Worm (Caenorhabditis elegans) whole organism, L1 larva: Measurements from ENCODE around the gene C50F7.6.

Experiments used
- C04F5.9 ChIP-seq: sonication (generic microtip); optimal IDR thresholded peaks from 2 replicates; lab custom pipeline; 2016; ENCODE audit warnings: missing genetic modification characterization, missing compliant biosample characterization
- C34B4.2 ChIP-seq: sonication (generic microtip); optimal IDR thresholded peaks from 2 replicates; lab custom pipeline; 2017; ENCODE audit warnings: mild to moderate bottlenecking, missing genetic modification characterization, missing compliant biosample characterization
- F16B12.6 ChIP-seq: fragments of 150-350 bp; optimal IDR thresholded peaks from 2 replicates; lab custom pipeline; 2014; ENCODE audit warnings: missing biosample characterization, missing genetic modification characterization
- aha-1 ChIP-seq: fragments of 150-350 bp; optimal IDR thresholded peaks from 2 replicates; lab custom pipeline; 2014; ENCODE audit warnings: missing biosample characterization, missing genetic modification characterization
- alr-1 ChIP-seq: fragments of 200-800 bp; sonication (Bioruptor generic); optimal IDR thresholded peaks from 2 replicates; lab custom pipeline; 2018; ENCODE audit warnings: borderline replicate concordance, mild to moderate bottlenecking, missing genetic modification characterization, missing compliant biosample characterization
- blmp-1 ChIP-seq: fragments of 150-350 bp; optimal IDR thresholded peaks from 2 replicates; lab custom pipeline; 2014; ENCODE audit warnings: missing biosample characterization, missing genetic modification characterization
- ceh-8 ChIP-seq: fragments of 200-800 bp; sonication (Bioruptor generic); optimal IDR thresholded peaks from 2 replicates; lab custom pipeline; 2018; ENCODE audit warnings: mild to moderate bottlenecking, missing genetic modification characterization, moderate library complexity, missing compliant biosample characterization
- ces-1 ChIP-seq: fragments of 150-350 bp; optimal IDR thresholded peaks from 2 replicates; lab custom pipeline; 2014; ENCODE audit warnings: missing biosample characterization, missing genetic modification reagents, missing genetic modification characterization
- dsc-1 ChIP-seq: sonication (generic microtip); optimal IDR thresholded peaks from 2 replicates; lab custom pipeline; 2016; ENCODE audit warnings: mild to moderate bottlenecking, missing genetic modification characterization, missing compliant biosample characterization
- efl-1 ChIP-seq, 4 experiments: fragments of 150-350 bp; optimal IDR thresholded peaks in 3 of 4; peaks in 1 of 4; 1 replicate in 1 of 4; 2 replicates in 3 of 4; lab custom pipeline; 2014; ENCODE audit warnings: missing biosample characterization in 2 of 4, missing genetic modification characterization in 2 of 4, missing genetic modification reagents in 2 of 4
- efl-3 ChIP-seq: fragments of 200-800 bp; sonication (Bioruptor generic); optimal IDR thresholded peaks from 2 replicates; lab custom pipeline; 2018; ENCODE audit warnings: mild to moderate bottlenecking, missing genetic modification characterization, missing compliant biosample characterization
- egl-13 ChIP-seq: sonication (generic microtip); optimal IDR thresholded peaks from 2 replicates; lab custom pipeline; 2016; ENCODE audit warnings: missing genotype, missing genetic modification reagents, missing genetic modification characterization, missing compliant biosample characterization
- egl-27 ChIP-seq, 2 experiments: fragments of 150-350 bp in 1 of 2; sonication (generic microtip); optimal IDR thresholded peaks; 3 replicates each; lab custom pipeline; 2017 to 2018; ENCODE audit warnings: missing biosample characterization in 2 of 2, missing genetic modification characterization in 2 of 2, missing genetic modification reagents in 2 of 2
- elt-3 ChIP-seq, 6 experiments: fragments of 150-350 bp in 1 of 6; sonication (generic microtip); optimal IDR thresholded peaks; 2 replicates each; lab custom pipeline; 2017 to 2018; ENCODE audit warnings: missing biosample characterization in 6 of 6, missing genetic modification characterization in 6 of 6, inconsistent platforms in 1 of 6
- ets-5 ChIP-seq: fragments of 200-800 bp; sonication (Bioruptor generic); IDR thresholded peaks from 2 replicates; pipeline ENCODE4 v1.3.6; 2022; ENCODE audit warnings: missing genetic modification characterization, missing compliant biosample characterization
- fkh-8 ChIP-seq: sonication (generic microtip); optimal IDR thresholded peaks from 2 replicates; lab custom pipeline; 2016; ENCODE audit warnings: mild to moderate bottlenecking, missing genetic modification characterization, missing compliant biosample characterization
- grh-1 ChIP-seq: fragments of 200-800 bp; sonication (Bioruptor generic); IDR thresholded peaks from 2 replicates; pipeline ENCODE4 v1.3.6; 2022; ENCODE audit warnings: missing genetic modification reagents, missing genetic modification characterization, missing compliant biosample characterization
- hlh-4 ChIP-seq: sonication (generic microtip); optimal IDR thresholded peaks from 2 replicates; lab custom pipeline; 2016; ENCODE audit warnings: mild to moderate bottlenecking, missing genetic modification characterization, missing compliant biosample characterization
- hpl-2 ChIP-seq: fragments of 150-350 bp; optimal IDR thresholded peaks from 2 replicates; lab custom pipeline; 2014; ENCODE audit warnings: missing biosample characterization, missing genetic modification reagents, missing genetic modification characterization
- irx-1 ChIP-seq: sonication (generic microtip); optimal IDR thresholded peaks from 2 replicates; lab custom pipeline; 2016; ENCODE audit warnings: missing genetic modification characterization, missing compliant biosample characterization
- isw-1 ChIP-seq: fragments of 200-800 bp; sonication (Bioruptor generic); IDR thresholded peaks from 2 replicates; pipeline ENCODE4 v1.3.6; 2022; ENCODE audit warnings: missing genetic modification characterization, missing compliant biosample characterization
- jun-1 ChIP-seq: fragments of 150-350 bp; optimal IDR thresholded peaks from 2 replicates; lab custom pipeline; 2014; ENCODE audit warnings: missing biosample characterization, missing genetic modification reagents, missing genetic modification characterization
- lin-14 ChIP-seq: fragments of 200-800 bp; sonication (Bioruptor generic); optimal IDR thresholded peaks from 2 replicates; lab custom pipeline; 2018; ENCODE audit warnings: mild to moderate bottlenecking, missing genetic modification characterization, moderate library complexity, missing compliant biosample characterization
- lin-15B ChIP-seq: fragments of 150-350 bp; sonication (generic microtip); optimal IDR thresholded peaks from 3 replicates; lab custom pipeline; 2014; ENCODE audit warnings: missing biosample characterization, missing genetic modification characterization
- lir-3 ChIP-seq: sonication (generic microtip); optimal IDR thresholded peaks from 2 replicates; lab custom pipeline; 2016; ENCODE audit warnings: mild to moderate bottlenecking, missing genetic modification characterization, moderate library complexity, missing compliant biosample characterization; ENCODE audit not compliant: poor library complexity
- lsy-2 ChIP-seq, 2 experiments: fragments of 150-350 bp; optimal IDR thresholded peaks; 2 replicates each; lab custom pipeline; 2014; ENCODE audit warnings: missing biosample characterization in 2 of 2, missing genetic modification characterization in 2 of 2
- mdl-1 ChIP-seq, 2 experiments: fragments of 150-350 bp; optimal IDR thresholded peaks; 2 replicates each; lab custom pipeline; 2014 to 2017; ENCODE audit warnings: missing biosample characterization in 2 of 2, missing genetic modification characterization in 2 of 2, inconsistent platforms in 1 of 2
- nhr-11 ChIP-seq: fragments of 150-350 bp; optimal IDR thresholded peaks from 2 replicates; lab custom pipeline; 2014; ENCODE audit warnings: missing biosample characterization, missing genetic modification characterization
- nhr-12 ChIP-seq: sonication (generic microtip); optimal IDR thresholded peaks from 2 replicates; lab custom pipeline; 2017; ENCODE audit warnings: missing biosample characterization, missing genetic modification characterization
- nhr-20 ChIP-seq: sonication (generic microtip); optimal IDR thresholded peaks from 2 replicates; lab custom pipeline; 2016; ENCODE audit warnings: mild to moderate bottlenecking, missing genetic modification characterization, missing compliant biosample characterization
- nhr-237 ChIP-seq: fragments of 150-350 bp; optimal IDR thresholded peaks from 2 replicates; lab custom pipeline; 2014; ENCODE audit warnings: missing biosample characterization, missing genetic modification characterization
- nhr-28 ChIP-seq: fragments of 150-350 bp; optimal IDR thresholded peaks from 2 replicates; lab custom pipeline; 2014; ENCODE audit warnings: missing biosample characterization, missing genetic modification characterization
- nhr-47 ChIP-seq: sonication (generic microtip); optimal IDR thresholded peaks from 2 replicates; lab custom pipeline; 2016; ENCODE audit warnings: mild to moderate bottlenecking, missing genetic modification characterization, moderate library complexity, missing compliant biosample characterization
- nhr-85 ChIP-seq: sonication (generic microtip); peaks from one replicate; lab custom pipeline; 2016; ENCODE audit warnings: missing genetic modification characterization, inconsistent platforms, missing compliant biosample characterization
- nhr-90 ChIP-seq: sonication (generic microtip); optimal IDR thresholded peaks from 2 replicates; lab custom pipeline; 2016; ENCODE audit warnings: mild to moderate bottlenecking, missing genetic modification characterization, missing compliant biosample characterization; ENCODE audit not compliant: poor library complexity
- pax-3 ChIP-seq: fragments of 200-800 bp; sonication (Bioruptor generic); optimal IDR thresholded peaks from 2 replicates; lab custom pipeline; 2018; ENCODE audit warnings: mild to moderate bottlenecking, missing genetic modification characterization, moderate library complexity, missing compliant biosample characterization
- sptf-1 ChIP-seq: fragments of 150-350 bp; optimal IDR thresholded peaks from 2 replicates; lab custom pipeline; 2014; ENCODE audit warnings: missing biosample characterization, missing genetic modification characterization
- swsn-7 ChIP-seq: sonication (generic microtip); optimal IDR thresholded peaks from 2 replicates; lab custom pipeline; 2016; ENCODE audit warnings: missing genetic modification characterization, missing compliant biosample characterization
- tbx-2 ChIP-seq: sonication (generic microtip); optimal IDR thresholded peaks from 2 replicates; lab custom pipeline; 2016; ENCODE audit warnings: missing genetic modification characterization, missing compliant biosample characterization
- unc-130 ChIP-seq: fragments of 150-350 bp; optimal IDR thresholded peaks from 2 replicates; lab custom pipeline; 2017; ENCODE audit warnings: missing biosample characterization, missing genetic modification characterization, inconsistent platforms
- unc-30 ChIP-seq: sonication (generic microtip); optimal IDR thresholded peaks from 2 replicates; lab custom pipeline; 2017; ENCODE audit warnings: missing biosample characterization, missing genetic modification characterization
- unc-62 ChIP-seq: fragments of 150-350 bp; optimal IDR thresholded peaks from 2 replicates; lab custom pipeline; 2014; ENCODE audit warnings: missing biosample characterization, missing genetic modification reagents, missing genetic modification characterization
- vab-15 ChIP-seq: sonication (generic microtip); optimal IDR thresholded peaks from 2 replicates; lab custom pipeline; 2017; ENCODE audit warnings: missing genotype, mild to moderate bottlenecking, missing genetic modification characterization, missing compliant biosample characterization
- xbp-1 ChIP-seq: sonication (generic microtip); optimal IDR thresholded peaks from 2 replicates; lab custom pipeline; 2016; ENCODE audit warnings: missing genetic modification characterization, missing compliant biosample characterization
- ztf-11 ChIP-seq, 2 experiments: sonication (generic microtip); optimal IDR thresholded peaks; 2 replicates each; lab custom pipeline; 2016 to 2017; ENCODE audit warnings: missing genetic modification characterization in 2 of 2, missing biosample characterization in 1 of 2, missing compliant biosample characterization in 1 of 2

Gene C50F7.6

ce11 chrIV:7709701-7710100 is 13.3 kb downstream of the C50F7.6 start, which contains the start of the genes mrpl-1, emc-6 and mrps-24 (continued):
- no peak for TF ChIP-seq unc-30 (tag; lab: Kevin White, UChicago)
- peak; percentile 74 for TF ChIP-seq lin-15B (tag; lab: Kevin White, UChicago)
- TF ChIP-seq nhr-85 = no peak
- TF ChIP-seq alr-1 (tag; lab: Kevin White, UChicago) = no peak
- TF ChIP-seq ces-1 (GFP tag; lab: Kevin White, UChicago) = no peak
- peak; percentile 56 for TF ChIP-seq nhr-90 (tag; lab: Kevin White, UChicago)
- no peak for TF ChIP-seq nhr-28 (tag; lab: Kevin White, UChicago)
- no peak for TF ChIP-seq nhr-237
- TF ChIP-seq nhr-47 (tag; lab: Kevin White, UChicago) = no peak
- TF ChIP-seq tbx-2 (tag; lab: Kevin White, UChicago) = peak; percentile 56
- TF ChIP-seq fkh-8 = peak; percentile 18
- peak; percentile 71 for TF ChIP-seq lin-14
- no peak for TF ChIP-seq sptf-1 (tag; lab: Kevin White, UChicago)
- peak; percentile 59 for TF ChIP-seq nhr-20 (tag; lab: Kevin White, UChicago)
- TF ChIP-seq hlh-4 (tag; lab: Kevin White, UChicago) = no peak
- peak; percentile 44 for TF ChIP-seq unc-130 (tag; lab: Kevin White, UChicago)
- TF ChIP-seq nhr-11 (tag; lab: Kevin White, UChicago) = no peak
- no peak for TF ChIP-seq nhr-12
- TF ChIP-seq ets-5 = no peak
- no peak for TF ChIP-seq aha-1 (tag; lab: Kevin White, UChicago)
- TF ChIP-seq efl-1 (optimal IDR thresholded peaks at IDR 0.05; lab: Kevin White, UChicago) = peak; percentile 58 to 67
- TF ChIP-seq efl-1 (GFP tag; optimal IDR thresholded peaks at IDR 0.05 in 1 of 2; lab: Kevin White, UChicago) = peak; percentile 69 to 94
- TF ChIP-seq F16B12.6 = peak; percentile 84
- no peak for TF ChIP-seq egl-27 (tag; optimal IDR thresholded peaks at IDR 0.05; lab: Kevin White, UChicago)
- TF ChIP-seq lir-3 (tag; lab: Kevin White, UChicago) = peak; percentile 35
- TF ChIP-seq xbp-1 = peak; percentile 68
- TF ChIP-seq C04F5.9 = no peak
- TF ChIP-seq jun-1 (tag; lab: Kevin White, UChicago) = no peak
- no peak for TF ChIP-seq irx-1 (tag; lab: Kevin White, UChicago)
- no peak for TF ChIP-seq vab-15 (tag; lab: Kevin White, UChicago)
- peak; percentile 78 to 85 for TF ChIP-seq lsy-2 (tag; optimal IDR thresholded peaks at IDR 0.05; lab: Kevin White, UChicago)
- peak; percentile 35 for TF ChIP-seq egl-13

ce11 chrIV:7706805-7707204 is 16.2 kb downstream of the C50F7.6 start, which contains the start of gene F33D4.4:
TSS of gene F33D4.4 (minus strand) at chrIV:7706905.
- TF ChIP-seq mdl-1 (tag; optimal IDR thresholded peaks at IDR 0.05; lab: Kevin White, UChicago) = no peak
- TF ChIP-seq irx-1 (tag; lab: Kevin White, UChicago) = no peak
- no peak for TF ChIP-seq elt-3 (tag; optimal IDR thresholded peaks at IDR 0.05; lab: Kevin White, UChicago)
- TF ChIP-seq dsc-1 (tag; lab: Kevin White, UChicago) = peak; percentile 34
- TF ChIP-seq ces-1 (GFP tag; lab: Kevin White, UChicago) = no peak
- no peak for TF ChIP-seq pax-3 (tag; lab: Kevin White, UChicago)
- no peak for TF ChIP-seq C34B4.2
- no peak for TF ChIP-seq efl-3 (GFP tag; lab: Kevin White, UChicago)
- no peak for TF ChIP-seq efl-1 (optimal IDR thresholded peaks at IDR 0.05; lab: Kevin White, UChicago)
- no peak for TF ChIP-seq efl-1 (GFP tag; optimal IDR thresholded peaks at IDR 0.05 in 1 of 2; lab: Kevin White, UChicago)
- no peak for TF ChIP-seq hpl-2 (GFP tag; lab: Kevin White, UChicago)
- no peak for TF ChIP-seq grh-1 (GFP tag; lab: Robert Waterston, UW)
- no peak for TF ChIP-seq isw-1
- peak; percentile 49 for TF ChIP-seq blmp-1 (tag; lab: Kevin White, UChicago)
- no peak for TF ChIP-seq swsn-7 (tag; lab: Kevin White, UChicago)
- TF ChIP-seq unc-62 = no peak
- no peak for TF ChIP-seq ztf-11 (tag; optimal IDR thresholded peaks at IDR 0.05; lab: Kevin White, UChicago)
- TF ChIP-seq ceh-8 (GFP tag; lab: Kevin White, UChicago) = no peak
